Worm (Caenorhabditis elegans): Measurements from ENCODE around the gene str-246.

ce11 chrIII:11101246-11101645, 23.7 kb downstream of the str-246 start:
- TF ChIP-seq elt-2 (tag; optimal IDR thresholded peaks at IDR 0.05) (no peak), snu-23 (GFP tag; optimal IDR thresholded peaks at IDR 0.05) (no peak), snpc-4 (tag; optimal IDR thresholded peaks at IDR 0.05) (no peak), egl-27 (tag; optimal IDR thresholded peaks at IDR 0.05) (no peak)

All from whole organism, L1 larva.